Worm (Caenorhabditis elegans) whole organism, young adult: ENCODE measurements around the gene ceh-43.

ENCODE experiments used
- ceh-100 ChIP-seq: fragments of 200-800 bp; sonication (Bioruptor generic); IDR thresholded peaks from 2 replicates; pipeline ENCODE4 v1.3.6; 2022; ENCODE audit warnings: missing genetic modification reagents, missing genetic modification characterization, missing compliant biosample characterization
- efl-1 ChIP-seq: fragments of 150-350 bp; optimal IDR thresholded peaks from 2 replicates; lab custom pipeline; 2014; ENCODE audit warnings: missing biosample characterization, missing genetic modification reagents, missing genetic modification characterization
- pha-4 ChIP-seq: fragments of 150-350 bp; sonication (generic microtip); optimal IDR thresholded peaks from 2 replicates; lab custom pipeline; 2014; ENCODE audit warnings: missing biosample characterization, missing genetic modification reagents, missing genetic modification characterization

ce11 chrIII:4404339-4404836 lies 45.4 kb downstream of the ceh-43 start, which contains the start of the genes R07E5.17 and snfc-5:
- TF ChIP-seq efl-1 (GFP tag; lab: Kevin White, UChicago): no peak
- TF ChIP-seq ceh-100 (GFP tag; lab: Robert Waterston, UW): no peak
- TF ChIP-seq pha-4: no peak
